Fruit fly (Drosophila melanogaster): ENCODE measurements around the gene nAChRalpha3.
A peak's percentile ranks its signal among the peaks of the same experiment; 100 is the strongest.

nAChRalpha3 gene

DNA sequence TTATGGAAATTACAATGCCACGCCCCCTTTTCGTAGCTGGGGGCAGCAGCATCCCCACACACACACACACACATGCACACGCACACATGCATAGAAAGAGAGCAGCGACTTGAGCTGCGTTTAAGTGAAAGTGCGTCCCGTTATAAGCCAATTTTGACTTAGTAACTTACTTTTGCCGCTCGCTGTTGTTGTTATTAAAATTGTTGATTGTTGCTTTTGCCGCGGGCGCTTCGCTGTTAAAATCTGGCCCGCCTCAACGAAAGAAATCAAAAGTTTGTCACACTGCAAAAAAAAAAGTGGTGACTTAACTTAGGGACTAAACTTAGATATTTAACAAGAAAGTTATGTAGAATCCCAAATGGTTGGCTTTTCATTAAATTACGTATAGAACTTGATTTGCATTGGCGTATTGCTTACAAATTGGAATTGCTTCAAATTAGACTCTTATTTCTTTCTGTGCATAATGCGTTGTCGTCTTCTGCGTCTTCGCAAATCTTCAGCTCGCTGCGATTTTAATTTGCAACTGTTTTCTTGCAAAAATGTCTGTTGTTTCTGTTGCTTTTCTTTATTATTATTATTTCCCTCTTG lies 112.1 kb downstream of the nAChRalpha3 start:
- TF ChIP-seq CG14655 (GFP tag; optimal IDR thresholded peaks at IDR 0.05) = peak; percentile 33
- TF ChIP-seq CG8159 (tag; optimal IDR thresholded peaks at IDR 0.05) = peak; percentile 17
- TF ChIP-seq fd96Ca (GFP tag; IDR thresholded peaks at IDR 0.05) = no peak
- TF ChIP-seq CG8301 (tag; optimal IDR thresholded peaks at IDR 0.05) = peak; percentile 12
- peak; percentile 32 for TF ChIP-seq Pif1B (GFP tag; optimal IDR thresholded peaks at IDR 0.05)
- TF ChIP-seq CG32121 (GFP tag; IDR thresholded peaks at IDR 0.05) = peak; percentile 71
- 0 out of 2 replicates have a peak, but pooled peaks have one; percentile 26 for TF ChIP-seq CG10348 (GFP tag; IDR thresholded peaks at IDR 0.05)
- no peak for TF ChIP-seq CG9948 (tag; optimal IDR thresholded peaks at IDR 0.05)
- peak; percentile 75 for TF ChIP-seq Ets98B (GFP tag; IDR thresholded peaks at IDR 0.05)
- TF ChIP-seq CG4496 (GFP tag; IDR thresholded peaks at IDR 0.05) = peak; percentile 81
- TF ChIP-seq CG15710 (tag; optimal IDR thresholded peaks at IDR 0.05) = no peak
- peak; percentile 56; the same call in 1 of the 2 replicates for TF ChIP-seq CG12605 (GFP tag; IDR thresholded peaks at IDR 0.05)
- 0 out of 2 replicates have a peak, but pooled peaks have one; percentile 35 for TF ChIP-seq rn (GFP tag; IDR thresholded peaks at IDR 0.05)
- no peak for TF ChIP-seq gl (tag; optimal IDR thresholded peaks at IDR 0.05)
- no peak for TF ChIP-seq EcR (GFP tag; optimal IDR thresholded peaks at IDR 0.05)
- TF ChIP-seq CG34367 (tag; optimal IDR thresholded peaks at IDR 0.05) = no peak
- TF ChIP-seq CG17806 (tag; optimal IDR thresholded peaks at IDR 0.05) = no peak
- TF ChIP-seq Snoo (tag; optimal IDR thresholded peaks at IDR 0.05) = peak; percentile 55
- TF ChIP-seq Pif1A (GFP tag; optimal IDR thresholded peaks at IDR 0.05) = peak; percentile 65

DNA sequence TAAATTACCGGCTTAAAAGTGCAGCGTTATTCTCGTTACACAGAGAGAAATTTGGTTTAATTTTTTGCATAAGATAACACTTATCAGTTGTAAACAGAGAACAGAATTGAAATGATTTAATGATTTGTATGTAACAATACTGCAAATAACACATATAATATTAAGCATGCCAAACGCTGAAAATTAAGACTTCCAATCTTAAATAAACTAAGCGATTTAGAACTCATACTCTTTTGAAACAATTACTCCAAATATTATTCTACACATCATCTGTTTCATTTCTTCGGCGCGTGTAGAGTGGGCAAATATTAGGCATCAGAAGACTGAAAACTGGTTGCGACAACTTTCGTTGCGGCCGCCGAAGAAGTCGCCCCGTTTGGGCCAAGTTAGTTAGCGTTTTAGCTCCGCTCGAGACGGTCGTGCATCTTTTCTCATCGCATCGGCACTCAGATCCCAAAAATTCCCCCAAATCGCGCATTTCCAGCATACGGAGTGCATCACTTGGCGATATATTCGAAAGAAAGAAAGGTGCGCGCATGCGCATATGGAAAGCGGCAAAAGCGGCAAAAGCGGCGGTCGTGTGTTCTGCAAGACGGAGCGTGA lies 114.6 kb downstream of the nAChRalpha3 start, which contains the start of gene CG1632:
Gene CG1632, plus strand, starts transcription at position 387 of the 603 bp plus-strand sequence.
- peak; percentile 81 for TF ChIP-seq Pif1A (GFP tag; optimal IDR thresholded peaks at IDR 0.05)
- TF ChIP-seq CG32121 (GFP tag; IDR thresholded peaks at IDR 0.05) = peak; percentile 69
- TF ChIP-seq CG10348 (GFP tag; IDR thresholded peaks at IDR 0.05) = no peak
- peak; percentile 55 for TF ChIP-seq gl (tag; optimal IDR thresholded peaks at IDR 0.05)
- TF ChIP-seq CG13204 (GFP tag; optimal IDR thresholded peaks at IDR 0.05) = peak; percentile 36
- TF ChIP-seq CG34367 (tag; optimal IDR thresholded peaks at IDR 0.05) = peak; percentile 77
- peak; percentile 67 for TF ChIP-seq Ets98B (GFP tag; IDR thresholded peaks at IDR 0.05)
- TF ChIP-seq CG9948 (tag; optimal IDR thresholded peaks at IDR 0.05) = peak; percentile 84
- peak; percentile 77 for TF ChIP-seq Snoo (tag; optimal IDR thresholded peaks at IDR 0.05)
- no peak for TF ChIP-seq D1 (tag; optimal IDR thresholded peaks at IDR 0.05)
- peak; percentile 82 for TF ChIP-seq CG4496 (GFP tag; IDR thresholded peaks at IDR 0.05)
- TF ChIP-seq CG17806 (tag; optimal IDR thresholded peaks at IDR 0.05) = peak; percentile 83
- peak; percentile 79 for TF ChIP-seq CG12605 (GFP tag; IDR thresholded peaks at IDR 0.05)
- TF ChIP-seq EcR (GFP tag; optimal IDR thresholded peaks at IDR 0.05) = no peak
- peak; percentile 78 for TF ChIP-seq CG8159 (tag; optimal IDR thresholded peaks at IDR 0.05)
- TF ChIP-seq Pif1B (GFP tag; optimal IDR thresholded peaks at IDR 0.05) = peak; percentile 76
- 0 out of 2 replicates have a peak, but pooled peaks have one; percentile 28 for TF ChIP-seq rn (GFP tag; IDR thresholded peaks at IDR 0.05)
- TF ChIP-seq CG8301 (tag; optimal IDR thresholded peaks at IDR 0.05) = peak; percentile 93
- TF ChIP-seq fd96Ca (GFP tag; IDR thresholded peaks at IDR 0.05) = peak; percentile 64; the same call in 2 of the 3 replicates
- peak; percentile 74 for TF ChIP-seq CG15710 (tag; optimal IDR thresholded peaks at IDR 0.05)
- peak; percentile 94 for TF ChIP-seq CG14655 (GFP tag; optimal IDR thresholded peaks at IDR 0.05)

DNA sequence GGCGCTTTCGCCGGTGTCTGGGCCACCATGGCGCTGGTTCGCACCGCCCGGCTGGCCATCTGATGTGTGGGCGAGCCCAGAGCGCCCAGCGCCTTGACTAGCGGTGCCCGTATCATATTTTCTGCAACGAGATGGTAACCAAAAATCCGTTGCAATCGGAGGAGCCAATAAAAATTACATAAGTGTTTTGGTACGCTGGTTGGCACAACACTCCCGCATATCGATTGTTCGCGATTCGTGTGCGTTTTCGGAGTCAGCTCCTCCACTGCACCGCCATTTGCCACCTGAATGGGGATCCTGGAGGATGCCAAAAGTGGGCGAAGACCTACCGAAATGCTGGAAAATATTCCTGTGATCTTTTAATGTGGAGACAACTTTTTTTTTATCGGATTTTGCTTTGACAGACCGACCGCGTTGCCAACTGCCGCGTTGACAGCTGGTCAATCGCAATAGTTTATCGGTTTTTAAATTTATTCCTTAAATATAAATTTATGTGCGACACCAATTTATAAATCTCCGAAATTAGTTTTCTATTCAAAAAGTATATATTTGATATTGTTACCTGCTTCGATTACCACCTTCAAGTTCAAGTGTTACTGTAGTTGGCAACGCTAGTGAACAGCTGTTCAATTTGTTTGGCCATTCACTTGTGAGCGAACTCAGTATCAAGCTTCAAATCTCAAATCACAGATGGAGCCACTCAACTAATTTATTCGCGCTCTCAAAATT lies 115.5 kb downstream of the nAChRalpha3 start, which contains the start of gene ND-75:
Gene ND-75, minus strand, starts transcription at position 420 of the 729 bp plus-strand sequence.
- TF ChIP-seq Pif1B (GFP tag; optimal IDR thresholded peaks at IDR 0.05) (no peak), CG13204 (GFP tag; optimal IDR thresholded peaks at IDR 0.05) (no peak), CG10348 (GFP tag; IDR thresholded peaks at IDR 0.05) (no peak), CG17806 (tag; optimal IDR thresholded peaks at IDR 0.05) (no peak), CG34367 (tag; optimal IDR thresholded peaks at IDR 0.05) (no peak), CG8301 (tag; optimal IDR thresholded peaks at IDR 0.05) (no peak), CG8159 (tag; optimal IDR thresholded peaks at IDR 0.05) (no peak), D1 (tag; optimal IDR thresholded peaks at IDR 0.05) (no peak), CG4496 (GFP tag; IDR thresholded peaks at IDR 0.05) (no peak), CG9948 (tag; optimal IDR thresholded peaks at IDR 0.05) (no peak), fd96Ca (GFP tag; IDR thresholded peaks at IDR 0.05) (no peak), Ets98B (GFP tag; IDR thresholded peaks at IDR 0.05) (no peak), Pif1A (GFP tag; optimal IDR thresholded peaks at IDR 0.05) (no peak)

DNA sequence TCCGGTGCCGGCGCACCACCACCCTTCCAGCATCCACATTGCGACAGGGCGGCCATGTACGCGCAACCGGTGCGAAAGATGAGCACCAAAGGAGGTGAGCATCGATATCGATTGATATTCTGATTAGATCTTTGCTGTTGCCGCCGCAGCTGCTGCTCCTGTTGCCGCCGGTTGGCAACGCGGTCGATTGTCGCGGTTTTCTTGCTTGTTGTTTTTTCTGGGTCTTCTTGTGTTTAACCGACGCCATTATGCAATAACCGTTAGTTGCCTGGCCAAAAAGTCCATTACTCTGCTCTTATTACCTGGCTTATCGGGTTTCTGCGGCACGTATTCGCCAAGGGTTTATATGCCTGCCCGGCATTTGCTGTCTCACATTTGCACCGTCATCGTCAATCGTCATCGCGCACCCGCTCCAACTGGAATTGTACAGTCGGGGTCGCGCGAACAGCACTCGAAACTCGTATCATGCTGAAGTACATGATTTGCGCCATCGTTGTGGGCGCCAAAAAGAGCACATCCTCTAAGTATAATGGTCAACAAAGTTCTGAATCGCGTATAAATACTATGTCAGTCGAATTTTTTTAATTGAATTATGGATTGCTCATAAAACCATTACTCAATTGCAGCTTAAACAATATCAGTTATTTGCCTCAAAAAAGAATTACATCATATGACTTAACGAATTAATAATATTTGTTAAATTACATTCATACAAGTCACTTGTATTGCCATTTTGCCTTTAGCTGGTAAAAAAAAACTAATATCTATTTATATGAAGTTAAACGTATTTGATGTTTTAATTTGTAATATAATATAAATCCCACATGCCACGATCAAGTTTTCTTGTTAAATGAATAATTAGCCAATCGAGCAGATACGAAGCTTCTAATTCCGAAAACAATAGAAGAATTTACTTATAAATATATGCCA lies 122.7 kb downstream of the nAChRalpha3 start, which contains the start of gene sni:
Gene sni, minus strand, starts transcription at position 51 of the 930 bp plus-strand sequence.
- TF ChIP-seq Ets98B (GFP tag; IDR thresholded peaks at IDR 0.05) (peak; percentile 46), Snoo (tag; optimal IDR thresholded peaks at IDR 0.05) (peak; percentile 29), EcR (GFP tag; optimal IDR thresholded peaks at IDR 0.05) (no peak), CG14655 (GFP tag; optimal IDR thresholded peaks at IDR 0.05) (no peak), CG9948 (tag; optimal IDR thresholded peaks at IDR 0.05) (peak; percentile 40), CG12605 (GFP tag; IDR thresholded peaks at IDR 0.05) (peak; percentile 25; the same call in 1 of the 2 replicates), CG15710 (tag; optimal IDR thresholded peaks at IDR 0.05) (peak; percentile 20), CG13204 (GFP tag; optimal IDR thresholded peaks at IDR 0.05) (no peak), CG32121 (GFP tag; IDR thresholded peaks at IDR 0.05) (peak; percentile 41; the same call in 1 of the 2 replicates), D1 (tag; optimal IDR thresholded peaks at IDR 0.05) (no peak), rn (GFP tag; IDR thresholded peaks at IDR 0.05) (no peak), CG10348 (GFP tag; IDR thresholded peaks at IDR 0.05) (no peak), fd96Ca (GFP tag; IDR thresholded peaks at IDR 0.05) (peak; percentile 11; the same call in 1 of the 3 replicates), CG8159 (tag; optimal IDR thresholded peaks at IDR 0.05) (peak; percentile 39), CG17806 (tag; optimal IDR thresholded peaks at IDR 0.05) (peak; percentile 29), Pif1A (GFP tag; optimal IDR thresholded peaks at IDR 0.05) (peak; percentile 46), gl (tag; optimal IDR thresholded peaks at IDR 0.05) (peak; percentile 14), Pif1B (GFP tag; optimal IDR thresholded peaks at IDR 0.05) (no peak), CG4496 (GFP tag; IDR thresholded peaks at IDR 0.05) (0 out of 3 replicates have a peak, but pooled peaks have one; percentile 43), CG8301 (tag; optimal IDR thresholded peaks at IDR 0.05) (peak; percentile 39), CG34367 (tag; optimal IDR thresholded peaks at IDR 0.05) (peak; percentile 4)

All from whole organism, pupa.